Fruit fly (Drosophila melanogaster): ENCODE results near the gene loh.
A peak's percentile ranks its signal among the peaks of the same experiment; 100 is the strongest.

Gene loh

DNA sequence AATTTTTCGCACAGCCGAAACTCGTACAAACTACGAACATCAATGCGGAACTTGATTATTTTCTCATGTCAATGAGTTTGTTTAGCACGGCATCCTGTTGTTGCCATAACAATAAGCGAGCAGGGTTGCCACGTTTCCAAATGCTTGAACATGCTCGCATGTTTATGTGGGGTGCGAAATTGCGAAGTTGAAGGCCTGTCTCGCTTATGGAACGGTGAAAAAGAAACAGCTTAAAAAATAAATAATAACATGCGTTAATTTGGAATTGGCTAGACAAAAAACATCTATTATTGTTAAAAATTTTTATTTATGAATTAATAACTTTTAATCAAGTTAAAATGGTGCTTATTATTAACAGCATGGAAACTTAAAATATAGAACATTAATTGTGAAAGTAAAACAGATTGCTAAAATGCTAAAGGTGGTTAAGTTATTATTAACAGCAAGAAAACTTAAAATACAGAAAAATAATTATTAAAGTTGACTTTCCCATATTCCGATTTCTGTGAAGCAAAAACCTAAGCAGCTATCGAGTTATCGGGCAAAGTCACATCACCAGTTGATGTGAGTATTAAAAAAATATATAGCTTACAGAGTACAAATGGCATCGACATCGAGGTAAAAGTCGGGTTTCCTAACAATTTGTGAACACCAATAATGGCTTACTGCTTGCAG, 11.4 kb upstream of the loh start, which contains the start of the genes Bug22 and TfIIB (continued):
- peak; percentile 37 for TF ChIP-seq CG10462 (GFP tag; optimal IDR thresholded peaks at IDR 0.05)
- peak; percentile 74 for TF ChIP-seq CG32532 (GFP tag; IDR thresholded peaks at IDR 0.05)
- no peak for TF ChIP-seq CG18599 (GFP tag; optimal IDR thresholded peaks at IDR 0.05)
- peak; percentile 47 for TF ChIP-seq Fer1 (GFP tag; optimal IDR thresholded peaks at IDR 0.05)
- TF ChIP-seq slou (GFP tag; optimal IDR thresholded peaks at IDR 0.05), result peak; percentile 62
- no peak for TF ChIP-seq kah (GFP tag; optimal IDR thresholded peaks at IDR 0.05)
- TF ChIP-seq CG8944 (GFP tag; optimal IDR thresholded peaks at IDR 0.05), result peak; percentile 63
- TF ChIP-seq Optix (GFP tag; IDR thresholded peaks at IDR 0.05), result peak; percentile 60; the same call in 1 of the 3 replicates
- TF ChIP-seq CG7745 (tag; optimal IDR thresholded peaks at IDR 0.05), result no peak
- TF ChIP-seq tna (GFP tag; IDR thresholded peaks at IDR 0.05; ENCODE audit: partially characterized antibody), result no peak
- no peak for TF ChIP-seq CG30431 (GFP tag; optimal IDR thresholded peaks at IDR 0.05)
- peak; percentile 88 for TF ChIP-seq CG30403 (GFP tag; optimal IDR thresholded peaks at IDR 0.05)
- TF ChIP-seq Lpt (GFP tag; optimal IDR thresholded peaks at IDR 0.05), result no peak
- peak; percentile 66 for TF ChIP-seq CG1233 (GFP tag; optimal IDR thresholded peaks at IDR 0.05)
- peak; percentile 26 for TF ChIP-seq Hmx (GFP tag; optimal IDR thresholded peaks at IDR 0.05)
- TF ChIP-seq en (GFP tag; optimal IDR thresholded peaks at IDR 0.05), result no peak
- no peak for TF ChIP-seq zf30C (GFP tag; optimal IDR thresholded peaks at IDR 0.05)
- TF ChIP-seq CG11093 (GFP tag; IDR thresholded peaks at IDR 0.05), result peak; percentile 29; the same call in 1 of the 3 replicates
- TF ChIP-seq zfh1 (GFP tag; IDR thresholded peaks at IDR 0.05), result peak; percentile 78
- no peak for TF ChIP-seq tio (GFP tag; optimal IDR thresholded peaks at IDR 0.05)
- no peak for TF ChIP-seq CG11695 (GFP tag; IDR thresholded peaks at IDR 0.05)
- TF ChIP-seq CG14441 (GFP tag; IDR thresholded peaks at IDR 0.05), result peak; percentile 70
- peak; percentile 78; the same call in 2 of the 3 replicates for TF ChIP-seq otp (GFP tag; IDR thresholded peaks at IDR 0.05)
- no peak for TF ChIP-seq CG14050 (GFP tag; IDR thresholded peaks at IDR 0.05)
- peak; percentile 73 for TF ChIP-seq CG1024 (GFP tag; IDR thresholded peaks at IDR 0.05)
- TF ChIP-seq chm (GFP tag; IDR thresholded peaks at IDR 0.05), result peak; percentile 65; the same call in 1 of the 2 replicates
- peak; percentile 72 for TF ChIP-seq Chrac-16 (GFP tag; optimal IDR thresholded peaks at IDR 0.05)
- TF ChIP-seq jing (GFP tag; optimal IDR thresholded peaks at IDR 0.05), result no peak
- peak; percentile 75 for TF ChIP-seq Ptx1 (GFP tag; IDR thresholded peaks at IDR 0.05)
- no peak for TF ChIP-seq fd64A (GFP tag; optimal IDR thresholded peaks at IDR 0.05)
- TF ChIP-seq CG4404 (GFP tag; IDR thresholded peaks at IDR 0.05), result no peak
- TF ChIP-seq CG5245 (GFP tag; optimal IDR thresholded peaks at IDR 0.05), result peak; percentile 67
- peak; percentile 55; the same call in 2 of the 4 replicates for TF ChIP-seq Dll (GFP tag; IDR thresholded peaks at IDR 0.05; ENCODE audit: partially characterized antibody)
- TF ChIP-seq Elba2 (GFP tag; optimal IDR thresholded peaks at IDR 0.05), result peak; percentile 87
- no peak for TF ChIP-seq CG8478 (optimal IDR thresholded peaks at IDR 0.05)
- peak; percentile 21 for TF ChIP-seq CG2202 (tag; optimal IDR thresholded peaks at IDR 0.05)
- no peak for TF ChIP-seq da (GFP tag; optimal IDR thresholded peaks at IDR 0.05)
- TF ChIP-seq tap (tag; optimal IDR thresholded peaks at IDR 0.05), result no peak
- TF ChIP-seq Lhr (GFP tag; optimal IDR thresholded peaks at IDR 0.05), result peak; percentile 26
- TF ChIP-seq ase (GFP tag; IDR thresholded peaks at IDR 0.05), result no peak; the same call in 2 of the 3 replicates
- TF ChIP-seq CG10321 (GFP tag; IDR thresholded peaks at IDR 0.05), result no peak
- peak; percentile 37 for TF ChIP-seq Asciz (GFP tag; optimal IDR thresholded peaks at IDR 0.05)
- TF ChIP-seq Max (GFP tag; optimal IDR thresholded peaks at IDR 0.05), result peak; percentile 85
- TF ChIP-seq fd96Cb (tag; optimal IDR thresholded peaks at IDR 0.05), result peak; percentile 29
- no peak for TF ChIP-seq cg (GFP tag; optimal IDR thresholded peaks at IDR 0.05)
- no peak for TF ChIP-seq dan (GFP tag; IDR thresholded peaks at IDR 0.05)
- peak; percentile 22; the same call in 1 of the 3 replicates for TF ChIP-seq CG6791 (GFP tag; IDR thresholded peaks at IDR 0.05; ENCODE audit: partially characterized antibody)
- no peak for TF ChIP-seq D19A (tag; optimal IDR thresholded peaks at IDR 0.05)
- TF ChIP-seq CG7357 (GFP tag; IDR thresholded peaks at IDR 0.05), result no peak
- TF ChIP-seq CG10274 (GFP tag; optimal IDR thresholded peaks at IDR 0.05), result no peak
- TF ChIP-seq Vsx1 (GFP tag; optimal IDR thresholded peaks at IDR 0.05), result no peak
